Worm (Caenorhabditis elegans) whole organism, mixed stage, embryonic: ENCODE measurements around the gene srt-47.

Experiments used
- blmp-1 ChIP-seq: fragments of 150-350 bp; optimal IDR thresholded peaks from 2 replicates; lab custom pipeline; 2014; ENCODE audit warnings: missing biosample characterization, missing genetic modification characterization
- cnd-1 ChIP-seq: fragments of 200-800 bp; sonication (Bioruptor generic); optimal IDR thresholded peaks from 2 replicates; lab custom pipeline; 2018; ENCODE audit warnings: mild to moderate bottlenecking, missing genetic modification characterization, missing compliant biosample characterization
- elt-3 ChIP-seq: fragments of 150-350 bp; optimal IDR thresholded peaks from 2 replicates; lab custom pipeline; 2014; ENCODE audit warnings: missing biosample characterization, missing genetic modification characterization
- ham-2 ChIP-seq: fragments of 200-800 bp; sonication (Bioruptor generic); optimal IDR thresholded peaks from 2 replicates; lab custom pipeline; 2018; ENCODE audit warnings: mild to moderate bottlenecking, missing genetic modification characterization, missing compliant biosample characterization
- lsy-2 ChIP-seq: fragments of 150-350 bp; optimal IDR thresholded peaks from 2 replicates; lab custom pipeline; 2014; ENCODE audit warnings: missing biosample characterization, missing genetic modification characterization
- nhr-28 ChIP-seq: fragments of 150-350 bp; optimal IDR thresholded peaks from 2 replicates; lab custom pipeline; 2014; ENCODE audit warnings: missing biosample characterization, missing genetic modification characterization
- nhr-76 ChIP-seq: sonication (generic microtip); optimal IDR thresholded peaks from 2 replicates; lab custom pipeline; 2017; ENCODE audit warnings: missing biosample characterization, missing genetic modification characterization
- pha-4 ChIP-seq: fragments of 150-350 bp; optimal IDR thresholded peaks from 2 replicates; lab custom pipeline; 2018; ENCODE audit warnings: missing biosample characterization, missing genetic modification reagents, missing genetic modification characterization
- snpc-4 ChIP-seq: fragments of 150-350 bp; optimal IDR thresholded peaks from 2 replicates; lab custom pipeline; 2014; ENCODE audit warnings: missing biosample characterization, missing genetic modification characterization
- tbx-8 ChIP-seq: fragments of 200-800 bp; sonication (Bioruptor generic); optimal IDR thresholded peaks from 2 replicates; lab custom pipeline; 2018; ENCODE audit warnings: mild to moderate bottlenecking, missing genetic modification characterization, moderate library complexity, missing compliant biosample characterization
- unc-62 ChIP-seq: fragments of 150-350 bp; optimal IDR thresholded peaks from 2 replicates; lab custom pipeline; 2014; ENCODE audit warnings: missing biosample characterization, missing genetic modification reagents, missing genetic modification characterization

DNA sequence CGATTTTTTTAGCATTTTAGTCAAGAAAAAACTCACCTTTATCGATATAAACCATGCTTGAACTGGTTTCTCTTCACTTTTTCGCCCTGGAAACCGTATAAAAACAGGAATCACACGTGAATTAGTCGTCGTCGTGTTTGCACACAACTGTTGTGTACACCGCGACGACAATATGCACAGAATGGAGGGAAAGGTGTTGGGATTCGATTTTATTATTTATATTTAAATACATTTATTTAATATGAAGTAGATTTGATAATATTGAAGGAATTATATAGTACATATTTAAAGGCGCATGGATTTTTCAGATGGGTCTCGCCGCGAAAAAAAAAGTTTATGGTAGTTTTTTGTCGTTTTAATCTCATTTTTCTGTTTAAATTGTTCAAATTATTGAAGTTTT lies 24.3 kb downstream of the srt-47 start, which contains the start of gene Y41E3.8:
- TF ChIP-seq blmp-1 (tag; lab: Kevin White, UChicago): no peak
- TF ChIP-seq nhr-28 (tag; lab: Kevin White, UChicago): no peak
- no peak for TF ChIP-seq elt-3 (tag; lab: Kevin White, UChicago)
- no peak for TF ChIP-seq lsy-2 (tag; lab: Kevin White, UChicago)
- TF ChIP-seq nhr-76 (tag; lab: Kevin White, UChicago): no peak
- no peak for TF ChIP-seq ham-2 (GFP tag; lab: Kevin White, UChicago)
- no peak for TF ChIP-seq pha-4 (tag; lab: Kevin White, UChicago)
- TF ChIP-seq snpc-4 (tag; lab: Kevin White, UChicago): no peak
- no peak for TF ChIP-seq unc-62 (GFP tag; lab: Kevin White, UChicago)
- no peak for TF ChIP-seq tbx-8 (GFP tag; lab: Kevin White, UChicago)
- TF ChIP-seq cnd-1 (tag; lab: Kevin White, UChicago): no peak
